Fruit fly (Drosophila melanogaster) whole organism, embryonic: Measurements from ENCODE around the gene CG1161.
A peak's percentile ranks its signal among the peaks of the same experiment; 100 is the strongest.

ENCODE experiments used
- B-H2 ChIP-seq: fragments of 200-800 bp; sonication (Bioruptor generic); optimal IDR thresholded peaks from 2 replicates; lab custom pipeline; 2018; ENCODE audit warnings: missing biosample characterization, mild to moderate bottlenecking, missing genetic modification characterization
- C15 ChIP-seq: fragments of 200-800 bp; sonication (Bioruptor generic); IDR thresholded peaks from 3 replicates; pipeline ENCODE4 v1.3.6; 2022; ENCODE audit warnings: missing biosample characterization, missing genetic modification characterization
- CG10366 ChIP-seq: fragments of 200-800 bp; sonication (Bioruptor generic); IDR thresholded peaks from 2 replicates; pipeline ENCODE4 v1.3.6; 2022; ENCODE audit warnings: missing biosample characterization, missing genetic modification characterization
- CG11085 ChIP-seq: fragments of 200-800 bp; sonication (Bioruptor generic); IDR thresholded peaks from 2 replicates; pipeline ENCODE4 v1.3.6; 2022; ENCODE audit warnings: missing biosample characterization, missing genetic modification characterization
- CG11456 ChIP-seq: fragments of 200-800 bp; sonication (Bioruptor generic); IDR thresholded peaks from 3 replicates; pipeline ENCODE4 v1.3.6; 2022; ENCODE audit warnings: missing biosample characterization, missing genetic modification characterization
- CG11723 ChIP-seq: fragments of 200-800 bp; sonication (Bioruptor generic); optimal IDR thresholded peaks from 2 replicates; lab custom pipeline; 2017; ENCODE audit warnings: missing biosample characterization, mild to moderate bottlenecking, missing genetic modification characterization
- CG13123 ChIP-seq: fragments of 200-800 bp; sonication (Bioruptor generic); optimal IDR thresholded peaks from 2 replicates; lab custom pipeline; 2016; ENCODE audit warnings: missing biosample characterization, missing genetic modification characterization
- CG13424 ChIP-seq: fragments of 200-800 bp; sonication (Bioruptor generic); optimal IDR thresholded peaks from 2 replicates; lab custom pipeline; 2019; ENCODE audit warnings: missing biosample characterization, mild to moderate bottlenecking, missing genetic modification characterization, moderate library complexity
- CG14710 ChIP-seq: fragments of 200-800 bp; sonication (Bioruptor generic); optimal IDR thresholded peaks from 3 replicates; lab custom pipeline; 2019; ENCODE audit warnings: missing biosample characterization, mild to moderate bottlenecking, missing genetic modification characterization, moderate library complexity
- CG15011 ChIP-seq: fragments of 200-800 bp; sonication (Bioruptor generic); optimal IDR thresholded peaks from 3 replicates; lab custom pipeline; 2018; ENCODE audit warnings: missing biosample characterization, mild to moderate bottlenecking, missing genetic modification characterization
- CG15514 ChIP-seq: fragments of 200-800 bp; sonication (Bioruptor generic); optimal IDR thresholded peaks from 3 replicates; lab custom pipeline; 2017; ENCODE audit warnings: missing biosample characterization, missing genetic modification characterization, mild to moderate bottlenecking, moderate library complexity, missing genetic modification reagents
- CG2129 ChIP-seq: fragments of 200-800 bp; sonication (Bioruptor generic); IDR thresholded peaks from 2 replicates; pipeline ENCODE4 v1.3.6; 2022; ENCODE audit warnings: missing biosample characterization, missing genetic modification characterization; ENCODE audit not compliant: partially characterized antibody
- CG32532 ChIP-seq: fragments of 200-800 bp; sonication (Bioruptor generic); IDR thresholded peaks from 2 replicates; pipeline ENCODE4 v1.3.6; 2022; ENCODE audit warnings: missing biosample characterization, missing genetic modification characterization
- CG3847 ChIP-seq: fragments of 200-800 bp; sonication (Bioruptor generic); IDR thresholded peaks from 2 replicates; pipeline ENCODE4 v1.3.6; 2022; ENCODE audit warnings: missing biosample characterization, missing genetic modification characterization
- CG4820 ChIP-seq: fragments of 200-800 bp; sonication (Bioruptor generic); optimal IDR thresholded peaks from 3 replicates; lab custom pipeline; 2016; ENCODE audit warnings: missing biosample characterization, missing genetic modification characterization
- CG5180 ChIP-seq: fragments of 200-800 bp; sonication (Bioruptor generic); optimal IDR thresholded peaks from 3 replicates; lab custom pipeline; 2017; ENCODE audit warnings: missing biosample characterization, missing genetic modification characterization, mild to moderate bottlenecking, moderate library complexity, missing genetic modification reagents
- CG8281 ChIP-seq: fragments of 200-800 bp; sonication (Bioruptor generic); optimal IDR thresholded peaks from 2 replicates; lab custom pipeline; 2018; ENCODE audit warnings: missing biosample characterization, mild to moderate bottlenecking, missing genetic modification characterization, moderate library complexity
- CG8359 ChIP-seq: fragments of 200-800 bp; sonication (Bioruptor generic); optimal IDR thresholded peaks from 2 replicates; lab custom pipeline; 2017; ENCODE audit warnings: missing biosample characterization, mild to moderate bottlenecking, missing genetic modification characterization, borderline replicate concordance
- CG8765 ChIP-seq: fragments of 200-800 bp; sonication (Bioruptor generic); IDR thresholded peaks from 2 replicates; pipeline ENCODE4 v1.3.6; 2022; ENCODE audit warnings: missing biosample characterization, missing genetic modification characterization
- CG8944 ChIP-seq: fragments of 200-800 bp; sonication (Bioruptor generic); optimal IDR thresholded peaks from 3 replicates; lab custom pipeline; 2016; ENCODE audit warnings: missing biosample characterization, missing genetic modification characterization
- CG9609 ChIP-seq: fragments of 200-800 bp; sonication (Bioruptor generic); optimal IDR thresholded peaks from 3 replicates; lab custom pipeline; 2016; ENCODE audit warnings: missing biosample characterization, missing genetic modification characterization
- CG9727 ChIP-seq: fragments of 200-800 bp; sonication (Bioruptor generic); optimal IDR thresholded peaks from 3 replicates; lab custom pipeline; 2017; ENCODE audit warnings: missing biosample characterization, mild to moderate bottlenecking, missing genetic modification characterization
- CHES-1-like ChIP-seq: fragments of 200-800 bp; sonication (Bioruptor generic); optimal IDR thresholded peaks from 2 replicates; lab custom pipeline; 2016; ENCODE audit warnings: missing biosample characterization, missing genetic modification characterization
- Kr ChIP-seq: fragments of 200-800 bp; sonication (Bioruptor generic); optimal IDR thresholded peaks from 2 replicates; lab custom pipeline; 2017; ENCODE audit warnings: missing biosample characterization, mild to moderate bottlenecking, missing genetic modification characterization
- Lpt ChIP-seq: fragments of >200 bp; optimal IDR thresholded peaks from 2 replicates; lab custom pipeline; 2018; ENCODE audit warnings: missing biosample characterization, missing genetic modification characterization
- Meics ChIP-seq: fragments of 200-800 bp; sonication (Bioruptor generic); optimal IDR thresholded peaks from 2 replicates; lab custom pipeline; 2017; ENCODE audit warnings: missing biosample characterization, mild to moderate bottlenecking, missing genetic modification characterization
- Nf-YA ChIP-seq: fragments of 200-800 bp; sonication (Bioruptor generic); IDR thresholded peaks from 2 replicates; pipeline ENCODE4 v1.3.6; 2022; ENCODE audit warnings: missing biosample characterization, missing genetic modification characterization
- Ravus ChIP-seq: fragments of 200-800 bp; sonication (Bioruptor generic); IDR thresholded peaks from 2 replicates; pipeline ENCODE4 v1.3.6; 2022; ENCODE audit warnings: missing biosample characterization, missing genetic modification characterization
- Usf ChIP-seq: fragments of 200-800 bp; sonication (Bioruptor generic); optimal IDR thresholded peaks from 2 replicates; lab custom pipeline; 2017; ENCODE audit warnings: missing genotype, missing biosample characterization, missing genetic modification characterization
- abd-A ChIP-seq: fragments of 200-800 bp; sonication (Bioruptor generic); optimal IDR thresholded peaks from 3 replicates; lab custom pipeline; 2019; ENCODE audit warnings: missing biosample characterization, mild to moderate bottlenecking, missing genetic modification characterization, moderate library complexity
- aop ChIP-seq: fragments of 200-800 bp; sonication (Bioruptor generic); IDR thresholded peaks from 2 replicates; pipeline ENCODE4 v1.3.6; 2022; ENCODE audit warnings: missing biosample characterization, missing genetic modification characterization
- ap ChIP-seq: fragments of 200-800 bp; sonication (Bioruptor generic); IDR thresholded peaks from 2 replicates; pipeline ENCODE4 v1.3.6; 2022; ENCODE audit warnings: missing biosample characterization, missing genetic modification characterization
- ase ChIP-seq: fragments of 200-800 bp; sonication (Bioruptor generic); IDR thresholded peaks from 3 replicates; pipeline ENCODE4 v1.3.6; 2022; ENCODE audit warnings: missing biosample characterization, missing genetic modification characterization
- bab2 ChIP-seq: fragments of 200-800 bp; sonication (Bioruptor generic); optimal IDR thresholded peaks from 2 replicates; lab custom pipeline; 2016; ENCODE audit warnings: missing biosample characterization, missing genetic modification characterization
- chif ChIP-seq, 2 experiments: fragments of 200-800 bp; sonication (Bioruptor generic); optimal IDR thresholded peaks; 3 replicates each; lab custom pipeline; 2016; ENCODE audit warnings: missing biosample characterization in 2 of 2, missing genetic modification characterization in 2 of 2
- dan ChIP-seq: fragments of 200-800 bp; sonication (Bioruptor generic); IDR thresholded peaks from 2 replicates; pipeline ENCODE4 v1.3.6; 2022; ENCODE audit warnings: missing biosample characterization, missing genetic modification characterization
- danr ChIP-seq: fragments of 200-800 bp; sonication (Bioruptor generic); IDR thresholded peaks from 2 replicates; pipeline ENCODE4 v1.3.6; 2022; ENCODE audit warnings: missing biosample characterization, missing genetic modification characterization
- dati ChIP-seq: fragments of 200-800 bp; sonication (Bioruptor generic); IDR thresholded peaks from 2 replicates; pipeline ENCODE4 v1.3.6; 2022; ENCODE audit warnings: missing biosample characterization, missing genetic modification characterization
- eyg ChIP-seq: fragments of 200-800 bp; sonication (Bioruptor generic); optimal IDR thresholded peaks from 3 replicates; lab custom pipeline; 2016; ENCODE audit warnings: missing biosample characterization, missing genetic modification characterization
- ftz-f1 ChIP-seq: fragments of 200-800 bp; sonication (Bioruptor generic); optimal IDR thresholded peaks from 2 replicates; lab custom pipeline; 2016; ENCODE audit warnings: missing biosample characterization, missing genetic modification characterization
- gcm ChIP-seq: fragments of 200-800 bp; sonication (Bioruptor generic); optimal IDR thresholded peaks from 2 replicates; lab custom pipeline; 2019; ENCODE audit warnings: missing biosample characterization, mild to moderate bottlenecking, missing genetic modification characterization, moderate library complexity
- kay ChIP-seq: fragments of 200-800 bp; sonication (Bioruptor generic); optimal IDR thresholded peaks from 2 replicates; lab custom pipeline; 2016; ENCODE audit warnings: missing biosample characterization, missing genetic modification characterization
- mam ChIP-seq: fragments of 200-800 bp; sonication (Bioruptor generic); optimal IDR thresholded peaks from 3 replicates; lab custom pipeline; 2016; ENCODE audit warnings: missing biosample characterization, missing genetic modification characterization
- pan ChIP-seq, 4 experiments: fragments of >200 bp in 3 of 4; fragments of 200-800 bp in 1 of 4; sonication (Bioruptor generic) in 1 of 4; optimal IDR thresholded peaks in 3 of 4; IDR thresholded peaks in 1 of 4; 2 replicates each; pipeline versions ENCODE4 v1.3.6 to Lab custom; 2017 to 2022; ENCODE audit warnings: missing biosample characterization in 2 of 4, missing genetic modification characterization in 2 of 4, mixed read lengths in 1 of 4
- pho ChIP-seq: fragments of 200-800 bp; sonication (Bioruptor generic); optimal IDR thresholded peaks from 2 replicates; lab custom pipeline; 2016; ENCODE audit warnings: missing biosample characterization, missing genetic modification characterization
- slbo ChIP-seq: fragments of 200-800 bp; sonication (Bioruptor generic); IDR thresholded peaks from 2 replicates; pipeline ENCODE4 v1.3.6; 2022; ENCODE audit warnings: missing biosample characterization, missing genetic modification characterization
- so ChIP-seq: fragments of 200-800 bp; sonication (Bioruptor generic); IDR thresholded peaks from 3 replicates; pipeline ENCODE4 v1.3.6; 2022; ENCODE audit warnings: missing biosample characterization, missing genetic modification characterization
- stwl ChIP-seq: fragments of 200-800 bp; sonication (Bioruptor generic); optimal IDR thresholded peaks from 3 replicates; lab custom pipeline; 2018; ENCODE audit warnings: missing biosample characterization, mild to moderate bottlenecking, missing genetic modification characterization, moderate library complexity
- tap ChIP-seq: fragments of 200-800 bp; optimal IDR thresholded peaks from 3 replicates; lab custom pipeline; 2019; ENCODE audit warnings: missing biosample characterization, mild to moderate bottlenecking, missing genetic modification characterization, moderate library complexity
- tll ChIP-seq, 2 experiments: fragments of 200-800 bp in 1 of 2; fragments of >200 bp in 1 of 2; sonication (Bioruptor generic) in 1 of 2; optimal IDR thresholded peaks; 2 replicates each; lab custom pipeline; 2017 to 2019; ENCODE audit warnings: missing biosample characterization in 2 of 2, missing genetic modification characterization in 2 of 2, mild to moderate bottlenecking in 1 of 2, moderate library complexity in 1 of 2
- twi ChIP-seq: fragments of 200-800 bp; optimal IDR thresholded peaks from 2 replicates; lab custom pipeline; 2019; ENCODE audit warnings: missing biosample characterization, mild to moderate bottlenecking, missing genetic modification characterization, moderate library complexity
- wdn ChIP-seq: fragments of 200-800 bp; sonication (Bioruptor generic); IDR thresholded peaks from 2 replicates; pipeline ENCODE4 v1.3.6; 2022; ENCODE audit warnings: missing biosample characterization, missing genetic modification characterization

The CG1161 gene

DNA sequence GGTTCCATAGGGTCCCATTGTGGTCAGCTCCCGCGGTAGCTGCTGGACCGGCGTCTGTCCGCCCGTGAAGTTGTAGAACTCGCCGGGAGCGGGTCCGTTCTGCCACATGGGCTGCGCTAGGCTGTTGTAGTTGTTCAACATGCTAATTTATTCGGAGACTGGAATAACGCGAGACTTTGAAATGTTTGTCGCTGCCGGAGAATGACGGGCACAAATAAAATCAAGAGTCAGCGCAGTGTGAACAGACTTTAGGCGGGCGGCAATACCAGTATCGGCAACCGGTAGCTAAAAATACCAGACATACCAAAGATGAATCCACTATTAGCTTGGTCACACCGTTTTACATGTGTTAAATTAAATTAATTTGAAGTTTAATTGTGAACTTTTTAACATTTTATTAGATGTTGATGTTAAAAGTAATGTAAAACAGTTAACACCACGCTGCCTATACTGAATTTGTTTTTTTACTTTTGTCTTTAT is 3.1 kb downstream of the CG1161 start, which contains the start of gene Prosbeta7 (continued):
- no peak for TF ChIP-seq Nf-YA (GFP tag; lab: Robert Waterston, UW)
- TF ChIP-seq B-H2 (GFP tag; lab: Kevin White, UChicago), result no peak
- TF ChIP-seq CG4820 (GFP tag; lab: Kevin White, UChicago), result no peak
- peak; percentile 97 for TF ChIP-seq CG15514 (GFP tag; lab: Kevin White, UChicago)
- peak; percentile 37 for TF ChIP-seq CG14710
- TF ChIP-seq pho (GFP tag; lab: Kevin White, UChicago), result no peak
- no peak for TF ChIP-seq CG13123 (GFP tag; lab: Kevin White, UChicago)
- no peak for TF ChIP-seq CG11456 (GFP tag; lab: Robert Waterston, UW)
- no peak for TF ChIP-seq Lpt (GFP tag; lab: Kevin White, UChicago)
- no peak for TF ChIP-seq CG8281
- TF ChIP-seq Ravus, result no peak
- TF ChIP-seq Kr (GFP tag; lab: Kevin White, UChicago), result no peak
- no peak for TF ChIP-seq CG11723 (GFP tag; lab: Kevin White, UChicago)
- TF ChIP-seq CG5180 (GFP tag; lab: Kevin White, UChicago), result no peak
- no peak for TF ChIP-seq CG2129 (GFP tag; lab: Robert Waterston, UW)
- TF ChIP-seq CG13424, result no peak
- TF ChIP-seq mam, result no peak
- TF ChIP-seq CG8765 (GFP tag; lab: Robert Waterston, UW), result no peak
- no peak for TF ChIP-seq aop (GFP tag; lab: Robert Waterston, UW)
- no peak for TF ChIP-seq CG9727
- no peak for TF ChIP-seq ase (GFP tag; lab: Robert Waterston, UW)
- TF ChIP-seq CG10366 (GFP tag; lab: Robert Waterston, UW), result no peak
- TF ChIP-seq wdn (GFP tag; lab: Robert Waterston, UW), result no peak
- TF ChIP-seq danr, result no peak
- TF ChIP-seq tap, result no peak
- TF ChIP-seq CG8944, result no peak
- no peak for TF ChIP-seq pan (optimal IDR thresholded peaks at IDR 0.05; lab: Kevin White, UChicago)
- no peak for TF ChIP-seq pan (GFP tag; optimal IDR thresholded peaks at IDR 0.05 in 1 of 2, IDR thresholded peaks at IDR 0.05 in 1 of 2)
- no peak for TF ChIP-seq CG11085
- TF ChIP-seq so (GFP tag; lab: Robert Waterston, UW), result no peak
- no peak for TF ChIP-seq eyg (GFP tag; lab: Kevin White, UChicago)
- TF ChIP-seq tll (GFP tag; optimal IDR thresholded peaks at IDR 0.05; lab: Kevin White, UChicago), result peak in 1 of 2 experiments; percentile 72
- no peak for TF ChIP-seq bab2 (GFP tag; lab: Kevin White, UChicago)
- TF ChIP-seq CG3847 (GFP tag; lab: Robert Waterston, UW), result no peak
- TF ChIP-seq abd-A (tag; lab: Kevin White, UChicago), result no peak
- TF ChIP-seq dan, result no peak
- TF ChIP-seq CHES-1-like (GFP tag; lab: Kevin White, UChicago), result no peak
- TF ChIP-seq stwl (tag; lab: Kevin White, UChicago), result peak; percentile 100
- TF ChIP-seq ap, result no peak
- no peak for TF ChIP-seq CG32532 (GFP tag; lab: Robert Waterston, UW)
- no peak for TF ChIP-seq gcm
- no peak for TF ChIP-seq CG9609 (GFP tag; lab: Kevin White, UChicago)
- no peak for TF ChIP-seq kay (GFP tag; lab: Kevin White, UChicago)
- TF ChIP-seq CG8359 (GFP tag; lab: Kevin White, UChicago), result no peak
- TF ChIP-seq twi (tag; lab: Kevin White, UChicago), result peak; percentile 45
- no peak for TF ChIP-seq CG15011 (GFP tag; lab: Kevin White, UChicago)
- TF ChIP-seq dati, result no peak
- peak; percentile 10 for TF ChIP-seq ftz-f1 (GFP tag; lab: Kevin White, UChicago)
- TF ChIP-seq chif (GFP tag; optimal IDR thresholded peaks at IDR 0.05; lab: Kevin White, UChicago), result no peak
- TF ChIP-seq slbo (GFP tag; lab: Robert Waterston, UW), result no peak
- no peak for TF ChIP-seq C15 (GFP tag; lab: Robert Waterston, UW)
- no peak for TF ChIP-seq Meics (GFP tag; lab: Kevin White, UChicago)
- TF ChIP-seq Usf (GFP tag; lab: Kevin White, UChicago), result no peak
